Fruit fly (Drosophila melanogaster) whole organism, embryonic: Measurements from ENCODE around the gene Eno.

Source experiments
- Asciz ChIP-seq: fragments of 200-800 bp; sonication (Bioruptor generic); optimal IDR thresholded peaks from 2 replicates; lab custom pipeline; 2017; ENCODE audit warnings: missing biosample characterization, mild to moderate bottlenecking, missing genetic modification characterization, missing genetic modification reagents
- Atf6 ChIP-seq: fragments of 200-800 bp; sonication (Bioruptor generic); IDR thresholded peaks from 2 replicates; pipeline ENCODE4 v1.3.6; 2022; ENCODE audit warnings: missing biosample characterization, missing genetic modification characterization
- B-H2 ChIP-seq: fragments of 200-800 bp; sonication (Bioruptor generic); optimal IDR thresholded peaks from 2 replicates; lab custom pipeline; 2018; ENCODE audit warnings: missing biosample characterization, mild to moderate bottlenecking, missing genetic modification characterization
- CG10321 ChIP-seq: fragments of 200-800 bp; sonication (Bioruptor generic); IDR thresholded peaks from 2 replicates; pipeline ENCODE4 v1.3.6; 2022; ENCODE audit warnings: missing biosample characterization, missing genetic modification characterization
- CG11093 ChIP-seq: fragments of 200-800 bp; sonication (Bioruptor generic); IDR thresholded peaks from 3 replicates; pipeline ENCODE4 v1.3.6; 2022; ENCODE audit warnings: missing biosample characterization, missing genetic modification characterization
- CG11456 ChIP-seq: fragments of 200-800 bp; sonication (Bioruptor generic); IDR thresholded peaks from 3 replicates; pipeline ENCODE4 v1.3.6; 2022; ENCODE audit warnings: missing biosample characterization, missing genetic modification characterization
- CG11504 ChIP-seq: fragments of 200-800 bp; sonication (Bioruptor generic); optimal IDR thresholded peaks from 3 replicates; lab custom pipeline; 2019; ENCODE audit warnings: missing biosample characterization, mild to moderate bottlenecking, missing genetic modification characterization, moderate library complexity
- CG11560 ChIP-seq: fragments of 200-800 bp; sonication (Bioruptor generic); IDR thresholded peaks from 3 replicates; pipeline ENCODE4 v1.3.6; 2022; ENCODE audit warnings: missing biosample characterization, missing genetic modification characterization
- CG12942 ChIP-seq: fragments of 200-800 bp; sonication (Bioruptor generic); optimal IDR thresholded peaks from 3 replicates; lab custom pipeline; 2016; ENCODE audit warnings: missing biosample characterization, missing genetic modification characterization
- CG14441 ChIP-seq: fragments of 200-800 bp; sonication (Bioruptor generic); IDR thresholded peaks from 2 replicates; pipeline ENCODE4 v1.3.6; 2022; ENCODE audit warnings: missing biosample characterization, missing genetic modification characterization
- CG14710 ChIP-seq: fragments of 200-800 bp; sonication (Bioruptor generic); optimal IDR thresholded peaks from 3 replicates; lab custom pipeline; 2019; ENCODE audit warnings: missing biosample characterization, mild to moderate bottlenecking, missing genetic modification characterization, moderate library complexity
- CG15073 ChIP-seq: fragments of 200-800 bp; sonication (Bioruptor generic); optimal IDR thresholded peaks from 2 replicates; lab custom pipeline; 2016; ENCODE audit warnings: missing biosample characterization, missing genetic modification characterization
- CG16779 ChIP-seq: fragments of 200-800 bp; sonication (Bioruptor generic); IDR thresholded peaks from 2 replicates; pipeline ENCODE4 v1.3.6; 2022; ENCODE audit warnings: missing biosample characterization, missing genetic modification characterization
- CG17361 ChIP-seq: fragments of 200-800 bp; sonication (Bioruptor generic); IDR thresholded peaks from 3 replicates; pipeline ENCODE4 v1.3.6; 2022; ENCODE audit warnings: missing biosample characterization, missing genetic modification characterization
- CG17568 ChIP-seq: fragments of 200-800 bp; sonication (Bioruptor generic); optimal IDR thresholded peaks from 2 replicates; lab custom pipeline; 2018; ENCODE audit warnings: missing biosample characterization, mild to moderate bottlenecking, missing genetic modification characterization, moderate library complexity
- CG17612 ChIP-seq: fragments of 200-800 bp; sonication (Bioruptor generic); IDR thresholded peaks from 2 replicates; pipeline ENCODE4 v1.3.6; 2022; ENCODE audit warnings: missing biosample characterization, missing genetic modification characterization
- CG2712 ChIP-seq: fragments of 200-800 bp; optimal IDR thresholded peaks from 3 replicates; lab custom pipeline; 2019; ENCODE audit warnings: missing biosample characterization, mild to moderate bottlenecking, missing genetic modification characterization, moderate library complexity
- CG2875 ChIP-seq: fragments of 200-800 bp; sonication (Bioruptor generic); optimal IDR thresholded peaks from 2 replicates; lab custom pipeline; 2017; ENCODE audit warnings: missing biosample characterization, mild to moderate bottlenecking, missing genetic modification characterization, missing genetic modification reagents
- CG3065 ChIP-seq: fragments of 200-800 bp; sonication (Bioruptor generic); optimal IDR thresholded peaks from 2 replicates; lab custom pipeline; 2016; ENCODE audit warnings: missing biosample characterization, missing genetic modification characterization
- CG31441 ChIP-seq: fragments of 200-800 bp; sonication (Bioruptor generic); IDR thresholded peaks from 2 replicates; pipeline ENCODE4 v1.3.6; 2022; ENCODE audit warnings: missing biosample characterization, missing genetic modification characterization
- CG43689 ChIP-seq: fragments of 200-800 bp; sonication (Bioruptor generic); IDR thresholded peaks from 2 replicates; pipeline ENCODE4 v1.3.6; 2022; ENCODE audit warnings: missing biosample characterization, missing genetic modification characterization
- CG6854 ChIP-seq: fragments of 200-800 bp; sonication (Bioruptor generic); optimal IDR thresholded peaks from 3 replicates; lab custom pipeline; 2017; ENCODE audit warnings: missing biosample characterization, mild to moderate bottlenecking, missing genetic modification characterization
- CG7963 ChIP-seq: fragments of 200-800 bp; sonication (Bioruptor generic); IDR thresholded peaks from 3 replicates; pipeline ENCODE4 v1.3.6; 2022; ENCODE audit warnings: missing biosample characterization, missing genetic modification characterization; ENCODE audit not compliant: partially characterized antibody
- CTCF ChIP-seq: fragments of 200-800 bp; sonication (Bioruptor generic); optimal IDR thresholded peaks from 2 replicates; lab custom pipeline; 2017; ENCODE audit warnings: missing biosample characterization, mild to moderate bottlenecking, missing genetic modification characterization, moderate library complexity
- Lhr ChIP-seq: fragments of 200-800 bp; sonication (Bioruptor generic); optimal IDR thresholded peaks from 3 replicates; lab custom pipeline; 2017; ENCODE audit warnings: mild to moderate bottlenecking, missing biosample characterization, missing genetic modification reagents, missing genetic modification characterization
- Lim3 ChIP-seq: fragments of 200-800 bp; sonication (Bioruptor generic); IDR thresholded peaks from 2 replicates; pipeline ENCODE4 v1.3.6; 2022; ENCODE audit warnings: missing biosample characterization, missing genetic modification characterization
- PHDP ChIP-seq: fragments of 200-800 bp; sonication (Bioruptor generic); optimal IDR thresholded peaks from 3 replicates; lab custom pipeline; 2018; ENCODE audit warnings: missing biosample characterization, mild to moderate bottlenecking, missing genetic modification characterization, moderate library complexity
- Rfx ChIP-seq: fragments of 200-800 bp; sonication (Bioruptor generic); IDR thresholded peaks from 2 replicates; pipeline ENCODE4 v1.3.6; 2022; ENCODE audit warnings: missing biosample characterization, missing genetic modification characterization
- Scr ChIP-seq: fragments of 200-800 bp; sonication (Bioruptor generic); IDR thresholded peaks from 2 replicates; pipeline ENCODE4 v1.3.6; 2022; ENCODE audit warnings: missing biosample characterization, missing genetic modification characterization; ENCODE audit not compliant: partially characterized antibody
- Spps ChIP-seq: fragments of 200-800 bp; sonication (Bioruptor generic); optimal IDR thresholded peaks from 2 replicates; lab custom pipeline; 2018; ENCODE audit warnings: missing biosample characterization, mild to moderate bottlenecking, missing genetic modification characterization
- Sry-β ChIP-seq: fragments of 200-800 bp; sonication (Bioruptor generic); optimal IDR thresholded peaks from 2 replicates; lab custom pipeline; 2018; ENCODE audit warnings: missing biosample characterization, mild to moderate bottlenecking, missing genetic modification characterization, moderate library complexity
- abd-A ChIP-seq: fragments of 200-800 bp; sonication (Bioruptor generic); optimal IDR thresholded peaks from 3 replicates; lab custom pipeline; 2019; ENCODE audit warnings: missing biosample characterization, mild to moderate bottlenecking, missing genetic modification characterization, moderate library complexity
- amos ChIP-seq: fragments of 200-800 bp; sonication (Bioruptor generic); IDR thresholded peaks from 2 replicates; pipeline ENCODE4 v1.3.6; 2022; ENCODE audit warnings: missing biosample characterization, missing genetic modification characterization; ENCODE audit not compliant: partially characterized antibody
- cad ChIP-seq: fragments of >200 bp; optimal IDR thresholded peaks from 2 replicates; lab custom pipeline; 2017; ENCODE audit warnings: missing biosample characterization, missing genetic modification characterization
- crc ChIP-seq: fragments of 200-800 bp; sonication (Bioruptor generic); optimal IDR thresholded peaks from 2 replicates; lab custom pipeline; 2016; ENCODE audit warnings: missing biosample characterization, missing genetic modification characterization
- dmrt11E ChIP-seq: fragments of 200-800 bp; sonication (Bioruptor generic); optimal IDR thresholded peaks from 3 replicates; lab custom pipeline; 2018; ENCODE audit warnings: missing biosample characterization, mild to moderate bottlenecking, missing genetic modification characterization, moderate library complexity
- fd96Cb ChIP-seq: fragments of 200-800 bp; sonication (Bioruptor generic); optimal IDR thresholded peaks from 2 replicates; lab custom pipeline; 2018; ENCODE audit warnings: missing biosample characterization, mild to moderate bottlenecking, missing genetic modification characterization, moderate library complexity
- grau ChIP-seq: fragments of 200-800 bp; optimal IDR thresholded peaks from 3 replicates; lab custom pipeline; 2019; ENCODE audit warnings: missing biosample characterization, mild to moderate bottlenecking, missing genetic modification characterization, moderate library complexity
- hb ChIP-seq: fragments of 200-800 bp; sonication (Bioruptor generic); IDR thresholded peaks from 3 replicates; pipeline ENCODE4 v1.3.6; 2022; ENCODE audit warnings: missing biosample characterization, missing genetic modification characterization; ENCODE audit not compliant: partially characterized antibody
- inv ChIP-seq: fragments of 200-800 bp; sonication (Bioruptor generic); IDR thresholded peaks from 2 replicates; pipeline ENCODE4 v1.3.6; 2022; ENCODE audit warnings: missing biosample characterization, missing genetic modification characterization; ENCODE audit not compliant: partially characterized antibody
- kay ChIP-seq: fragments of 200-800 bp; sonication (Bioruptor generic); optimal IDR thresholded peaks from 2 replicates; lab custom pipeline; 2016; ENCODE audit warnings: missing biosample characterization, missing genetic modification characterization
- kni ChIP-seq: fragments of 200-800 bp; sonication (Bioruptor generic); optimal IDR thresholded peaks from 3 replicates; lab custom pipeline; 2017; ENCODE audit warnings: mild to moderate bottlenecking, missing biosample characterization, missing genetic modification reagents, missing genetic modification characterization
- mld ChIP-seq: fragments of 200-800 bp; sonication (Bioruptor generic); IDR thresholded peaks from 3 replicates; pipeline ENCODE4 v1.3.6; 2022; ENCODE audit warnings: missing biosample characterization, missing genetic modification characterization; ENCODE audit not compliant: partially characterized antibody
- ro ChIP-seq: fragments of 200-800 bp; sonication (Bioruptor generic); IDR thresholded peaks from 2 replicates; pipeline ENCODE4 v1.3.6; 2022; ENCODE audit warnings: missing biosample characterization, missing genetic modification characterization
- run ChIP-seq: fragments of 200-800 bp; sonication (Bioruptor generic); optimal IDR thresholded peaks from 3 replicates; lab custom pipeline; 2018; ENCODE audit warnings: missing biosample characterization, mild to moderate bottlenecking, missing genetic modification characterization
- slp2 ChIP-seq: fragments of 200-800 bp; sonication (Bioruptor generic); optimal IDR thresholded peaks from 2 replicates; lab custom pipeline; 2016; ENCODE audit warnings: missing biosample characterization, missing genetic modification characterization
- sob ChIP-seq: fragments of 200-800 bp; sonication (Bioruptor generic); IDR thresholded peaks from 2 replicates; pipeline ENCODE4 v1.3.6; 2022; ENCODE audit warnings: missing biosample characterization, missing genetic modification characterization
- toy ChIP-seq: fragments of 200-800 bp; sonication (Bioruptor generic); IDR thresholded peaks from 2 replicates; pipeline ENCODE4 v1.3.6; 2022; ENCODE audit warnings: missing biosample characterization, missing genetic modification characterization
- wdn ChIP-seq: fragments of 200-800 bp; sonication (Bioruptor generic); IDR thresholded peaks from 2 replicates; pipeline ENCODE4 v1.3.6; 2022; ENCODE audit warnings: missing biosample characterization, missing genetic modification characterization
- z ChIP-seq: fragments of 200-800 bp; sonication (Bioruptor generic); IDR thresholded peaks from 3 replicates; pipeline ENCODE4 v1.3.6; 2022; ENCODE audit warnings: missing biosample characterization, missing genetic modification characterization

The Eno gene

DNA sequence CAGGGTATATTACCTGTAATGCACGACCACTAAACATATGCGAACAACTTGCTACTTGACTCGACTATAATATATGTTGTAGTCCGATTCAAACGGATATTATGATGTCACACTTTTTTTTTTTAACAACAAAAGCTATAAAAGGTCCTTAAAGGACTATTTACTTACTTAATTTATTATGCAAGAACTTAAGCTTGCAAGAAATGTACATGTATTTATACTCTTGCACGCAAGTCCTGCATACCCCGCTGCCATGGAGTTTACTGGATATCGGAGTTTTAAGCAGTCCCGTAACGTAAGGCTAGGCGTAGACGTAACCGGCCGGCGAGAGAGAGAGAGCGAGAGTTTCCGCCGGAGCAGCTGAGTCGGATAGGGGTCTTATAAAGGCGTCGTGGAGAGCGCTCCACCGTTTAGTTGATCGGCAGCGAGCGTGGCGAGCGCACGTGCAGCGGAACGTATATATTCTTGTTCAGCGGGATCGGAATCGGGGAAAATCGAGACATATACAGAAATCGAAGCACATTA lies 7.7 kb upstream of the Eno start (continued):
- TF ChIP-seq Spps (tag; lab: Kevin White, UChicago) (peak; percentile 55), CG11504 (tag; lab: Kevin White, UChicago) (peak; percentile 89), Lhr (peak; percentile 49), Lim3 (GFP tag; lab: Robert Waterston, UW) (peak; percentile 47; the same call in 1 of the 2 replicates), CG43689 (GFP tag; lab: Robert Waterston, UW) (0 out of 2 replicates have a peak, but pooled peaks have one; percentile 33), crc (peak; percentile 82), Atf6 (GFP tag; lab: Robert Waterston, UW) (peak; percentile 84), CG16779 (GFP tag; lab: Robert Waterston, UW) (0 out of 2 replicates have a peak, but pooled peaks have one; percentile 32), CTCF (GFP tag; lab: Kevin White, UChicago) (peak; percentile 17), CG14710 (tag; lab: Kevin White, UChicago) (peak; percentile 77), ro (GFP tag; lab: Robert Waterston, UW) (peak; percentile 69), grau (tag; lab: Kevin White, UChicago) (peak; percentile 81), abd-A (tag; lab: Kevin White, UChicago) (no peak), CG6854 (GFP tag; lab: Kevin White, UChicago) (peak; percentile 58), CG2875 (GFP tag; lab: Kevin White, UChicago) (peak; percentile 88), Asciz (GFP tag; lab: Kevin White, UChicago) (peak; percentile 80), amos (peak; percentile 25; the same call in 1 of the 2 replicates), CG12942 (GFP tag; lab: Kevin White, UChicago) (peak; percentile 92), CG11560 (tag; lab: Robert Waterston, UW) (peak; percentile 75; the same call in 2 of the 3 replicates), CG7963 (GFP tag; lab: Robert Waterston, UW) (peak; percentile 9; the same call in 1 of the 3 replicates), dmrt11E (tag; lab: Kevin White, UChicago) (peak; percentile 84), kay (GFP tag; lab: Kevin White, UChicago) (peak; percentile 83), CG17361 (peak; percentile 93), Scr (GFP tag; lab: Robert Waterston, UW) (0 out of 2 replicates have a peak, but pooled peaks have one; percentile 10), CG15073 (GFP tag; lab: Kevin White, UChicago) (peak; percentile 68), toy (peak; percentile 54), Rfx (GFP tag; lab: Robert Waterston, UW) (peak; percentile 68), hb (GFP tag; lab: Robert Waterston, UW) (no peak), CG31441 (GFP tag; lab: Robert Waterston, UW) (peak; percentile 89), Sry-β (GFP tag; lab: Kevin White, UChicago) (no peak), wdn (GFP tag; lab: Robert Waterston, UW) (peak; percentile 72), mld (GFP tag; lab: Robert Waterston, UW) (no peak), CG17568 (GFP tag; lab: Kevin White, UChicago) (peak; percentile 69), CG2712 (peak; percentile 92), PHDP (peak; percentile 86), fd96Cb (tag; lab: Kevin White, UChicago) (peak; percentile 92), slp2 (GFP tag; lab: Kevin White, UChicago) (peak; percentile 94), CG11093 (GFP tag; lab: Robert Waterston, UW) (peak; percentile 88), CG17612 (GFP tag; lab: Robert Waterston, UW) (peak; percentile 59; the same call in 1 of the 2 replicates), CG11456 (GFP tag; lab: Robert Waterston, UW) (peak; percentile 74; the same call in 2 of the 3 replicates), cad (GFP tag; lab: Kevin White, UChicago) (no peak), CG14441 (GFP tag; lab: Robert Waterston, UW) (peak; percentile 83), z (GFP tag; lab: Robert Waterston, UW) (no peak), B-H2 (GFP tag; lab: Kevin White, UChicago) (no peak), sob (GFP tag; lab: Robert Waterston, UW) (peak; percentile 85), CG10321 (GFP tag; lab: Robert Waterston, UW) (no peak), inv (GFP tag; lab: Robert Waterston, UW) (no peak), CG3065 (peak; percentile 53), kni (GFP tag; lab: Kevin White, UChicago) (no peak), run (peak; percentile 71)
